Worm (Caenorhabditis elegans): ENCODE measurements around the gene K02E11.10.

K02E11.10 gene

ce11 chrV:14193451-14193850 is 47.5 kb downstream of the K02E11.10 start, which contains the start of gene atfs-1 (continued):
- TF ChIP-seq elt-3 (tag; optimal IDR thresholded peaks at IDR 0.05) (no peak), egl-27 (tag; optimal IDR thresholded peaks at IDR 0.05) (peak; percentile 35), ZK546.5 (tag; optimal IDR thresholded peaks at IDR 0.05) (no peak), nhr-129 (tag; optimal IDR thresholded peaks at IDR 0.05) (peak; percentile 87), lin-39 (tag; optimal IDR thresholded peaks at IDR 0.05) (no peak), nhr-23 (tag; optimal IDR thresholded peaks at IDR 0.05) (no peak), ztf-1 (GFP tag; conservative IDR thresholded peaks at IDR 0.05) (no peak), nhr-10 (tag; optimal IDR thresholded peaks at IDR 0.05) (no peak), nhr-21 (tag; optimal IDR thresholded peaks at IDR 0.05) (peak; percentile 53), nhr-237 (tag; optimal IDR thresholded peaks at IDR 0.05) (no peak)

ce11 chrV:14192870-14193269 is 48.1 kb downstream of the K02E11.10 start:
- TF ChIP-seq nhr-23 (tag; optimal IDR thresholded peaks at IDR 0.05): no peak
- TF ChIP-seq nhr-21 (tag; optimal IDR thresholded peaks at IDR 0.05): no peak
- no peak for TF ChIP-seq ztf-4 (tag; optimal IDR thresholded peaks at IDR 0.05)
- TF ChIP-seq nhr-10 (tag; optimal IDR thresholded peaks at IDR 0.05): no peak
- no peak for TF ChIP-seq blmp-1 (tag; optimal IDR thresholded peaks at IDR 0.05; ENCODE audit: insufficient read depth)
- no peak for TF ChIP-seq zag-1 (tag; optimal IDR thresholded peaks at IDR 0.05)
- no peak for TF ChIP-seq fos-1 (tag; optimal IDR thresholded peaks at IDR 0.05)
- no peak for TF ChIP-seq ama-1 (optimal IDR thresholded peaks at IDR 0.05)
- no peak for TF ChIP-seq nhr-11 (tag; optimal IDR thresholded peaks at IDR 0.05)
- TF ChIP-seq nhr-129 (tag; optimal IDR thresholded peaks at IDR 0.05): no peak
- TF ChIP-seq elt-1 (tag; optimal IDR thresholded peaks at IDR 0.05): no peak
- no peak for TF ChIP-seq sma-9 (GFP tag; optimal IDR thresholded peaks at IDR 0.05)
- no peak for TF ChIP-seq sma-9 (tag; optimal IDR thresholded peaks at IDR 0.05)
- TF ChIP-seq unc-39 (tag; optimal IDR thresholded peaks at IDR 0.05): no peak
- TF ChIP-seq Y55F3AM.14 (GFP tag; optimal IDR thresholded peaks at IDR 0.05): no peak
- no peak for TF ChIP-seq R02D3.7 (tag; optimal IDR thresholded peaks at IDR 0.05)
